Fruit fly (Drosophila melanogaster) whole organism, embryonic: ENCODE data around the gene CG12171.

Experiments
- ATbp ChIP-seq: fragments of 200-800 bp; sonication (Bioruptor generic); optimal IDR thresholded peaks from 2 replicates; lab custom pipeline; 2017; ENCODE audit warnings: missing biosample characterization, mild to moderate bottlenecking, missing genetic modification characterization, missing genetic modification reagents
- Ada2b ChIP-seq: fragments of 200-800 bp; sonication (Bioruptor generic); IDR thresholded peaks from 2 replicates; pipeline ENCODE4 v1.3.6; 2022; ENCODE audit warnings: missing biosample characterization, missing genetic modification characterization
- Antp ChIP-seq: fragments of 200-800 bp; sonication (Bioruptor generic); optimal IDR thresholded peaks from 3 replicates; lab custom pipeline; 2016; ENCODE audit warnings: missing biosample characterization, missing genetic modification characterization
- Bdp1 ChIP-seq: fragments of 200-800 bp; sonication (Bioruptor generic); optimal IDR thresholded peaks from 3 replicates; lab custom pipeline; 2016; ENCODE audit warnings: missing biosample characterization, missing genetic modification characterization
- CG1024 ChIP-seq: fragments of 200-800 bp; sonication (Bioruptor generic); IDR thresholded peaks from 2 replicates; pipeline ENCODE4 v1.3.6; 2022; ENCODE audit warnings: missing biosample characterization, missing genetic modification characterization
- CG10959 ChIP-seq: fragments of 200-800 bp; sonication (Bioruptor generic); IDR thresholded peaks from 2 replicates; pipeline ENCODE4 v1.3.6; 2022; ENCODE audit warnings: missing biosample characterization, missing genetic modification characterization
- CG11695 ChIP-seq: fragments of 200-800 bp; sonication (Bioruptor generic); IDR thresholded peaks from 3 replicates; pipeline ENCODE4 v1.3.6; 2022; ENCODE audit warnings: missing biosample characterization, missing genetic modification characterization
- CG12219 ChIP-seq: fragments of 200-800 bp; sonication (Bioruptor generic); optimal IDR thresholded peaks from 3 replicates; lab custom pipeline; 2018; ENCODE audit warnings: missing biosample characterization, mild to moderate bottlenecking, missing genetic modification characterization
- CG12942 ChIP-seq: fragments of 200-800 bp; sonication (Bioruptor generic); optimal IDR thresholded peaks from 3 replicates; lab custom pipeline; 2016; ENCODE audit warnings: missing biosample characterization, missing genetic modification characterization
- CG13287 ChIP-seq: fragments of 200-800 bp; sonication (Bioruptor generic); IDR thresholded peaks from 2 replicates; pipeline ENCODE4 v1.3.6; 2022; ENCODE audit warnings: missing biosample characterization, missing genetic modification characterization; ENCODE audit not compliant: partially characterized antibody
- CG13424 ChIP-seq: fragments of 200-800 bp; sonication (Bioruptor generic); optimal IDR thresholded peaks from 2 replicates; lab custom pipeline; 2019; ENCODE audit warnings: missing biosample characterization, mild to moderate bottlenecking, missing genetic modification characterization, moderate library complexity
- CG15073 ChIP-seq: fragments of 200-800 bp; sonication (Bioruptor generic); optimal IDR thresholded peaks from 2 replicates; lab custom pipeline; 2016; ENCODE audit warnings: missing biosample characterization, missing genetic modification characterization
- CG1602 ChIP-seq: fragments of 200-800 bp; sonication (Bioruptor generic); optimal IDR thresholded peaks from 3 replicates; lab custom pipeline; 2016; ENCODE audit warnings: missing biosample characterization, missing genetic modification characterization
- CG17186 ChIP-seq: fragments of 200-800 bp; sonication (Bioruptor generic); optimal IDR thresholded peaks from 3 replicates; lab custom pipeline; 2017; ENCODE audit warnings: missing biosample characterization, missing genetic modification reagents, missing genetic modification characterization
- CG18599 ChIP-seq: fragments of 200-800 bp; sonication (Bioruptor generic); optimal IDR thresholded peaks from 3 replicates; lab custom pipeline; 2017; ENCODE audit warnings: missing biosample characterization, missing genetic modification characterization, mild to moderate bottlenecking, moderate library complexity, missing genetic modification reagents
- CG30431 ChIP-seq: fragments of 200-800 bp; sonication (Bioruptor generic); optimal IDR thresholded peaks from 2 replicates; lab custom pipeline; 2017; ENCODE audit warnings: missing biosample characterization, missing genetic modification characterization
- CG3407 ChIP-seq: fragments of 200-800 bp; sonication (Bioruptor generic); optimal IDR thresholded peaks from 2 replicates; lab custom pipeline; 2018; ENCODE audit warnings: missing biosample characterization, mild to moderate bottlenecking, missing genetic modification characterization
- CG5245 ChIP-seq: fragments of 200-800 bp; sonication (Bioruptor generic); optimal IDR thresholded peaks from 3 replicates; lab custom pipeline; 2016; ENCODE audit warnings: missing biosample characterization, missing genetic modification characterization
- CG6272 ChIP-seq: fragments of 200-800 bp; sonication (Bioruptor generic); IDR thresholded peaks from 2 replicates; pipeline ENCODE4 v1.3.6; 2022; ENCODE audit warnings: missing biosample characterization, missing genetic modification characterization
- CG6791 ChIP-seq: fragments of 200-800 bp; sonication (Bioruptor generic); IDR thresholded peaks from 3 replicates; pipeline ENCODE4 v1.3.6; 2022; ENCODE audit warnings: missing biosample characterization, missing genetic modification characterization; ENCODE audit not compliant: partially characterized antibody
- CG6854 ChIP-seq: fragments of 200-800 bp; sonication (Bioruptor generic); optimal IDR thresholded peaks from 3 replicates; lab custom pipeline; 2017; ENCODE audit warnings: missing biosample characterization, mild to moderate bottlenecking, missing genetic modification characterization
- CG7271 ChIP-seq: fragments of 200-800 bp; sonication (Bioruptor generic); optimal IDR thresholded peaks from 2 replicates; lab custom pipeline; 2018; ENCODE audit warnings: missing biosample characterization, mild to moderate bottlenecking, missing genetic modification characterization, moderate library complexity
- CG8089 ChIP-seq: fragments of 200-800 bp; sonication (Bioruptor generic); optimal IDR thresholded peaks from 3 replicates; lab custom pipeline; 2016; ENCODE audit warnings: missing biosample characterization, missing genetic modification characterization
- CG8478 ChIP-seq: fragments of >200 bp; optimal IDR thresholded peaks from 2 replicates; lab custom pipeline; 2018
- Camta ChIP-seq: fragments of 200-800 bp; sonication (Bioruptor generic); optimal IDR thresholded peaks from 2 replicates; lab custom pipeline; 2016; ENCODE audit warnings: missing biosample characterization, missing genetic modification characterization
- Dp ChIP-seq: fragments of 200-800 bp; sonication (Bioruptor generic); optimal IDR thresholded peaks from 2 replicates; lab custom pipeline; 2018; ENCODE audit warnings: missing biosample characterization, mild to moderate bottlenecking, missing genetic modification characterization, moderate library complexity
- E2f1 ChIP-seq: fragments of 200-800 bp; sonication (Bioruptor generic); IDR thresholded peaks from 2 replicates; pipeline ENCODE4 v1.3.6; 2022; ENCODE audit warnings: missing biosample characterization, missing genetic modification characterization
- Hr78 ChIP-seq, 2 experiments: fragments of 200-800 bp in 1 of 2; fragments of >200 bp in 1 of 2; sonication (Bioruptor generic) in 1 of 2; optimal IDR thresholded peaks; 2 replicates each; lab custom pipeline; 2017 to 2019; ENCODE audit warnings: missing biosample characterization in 2 of 2, missing genetic modification characterization in 2 of 2, mild to moderate bottlenecking in 1 of 2, moderate library complexity in 1 of 2
- NFAT ChIP-seq: fragments of 200-800 bp; sonication (Bioruptor generic); IDR thresholded peaks from 2 replicates; pipeline ENCODE4 v1.3.6; 2022; ENCODE audit warnings: missing biosample characterization, missing genetic modification characterization
- Oaz ChIP-seq: fragments of 200-800 bp; sonication (Bioruptor generic); IDR thresholded peaks from 2 replicates; pipeline ENCODE4 v1.3.6; 2022; ENCODE audit warnings: missing biosample characterization, missing genetic modification characterization
- bowl ChIP-seq: fragments of 200-800 bp; sonication (Bioruptor generic); IDR thresholded peaks from 2 replicates; pipeline ENCODE4 v1.3.6; 2022; ENCODE audit warnings: missing biosample characterization, missing genetic modification characterization
- cato ChIP-seq: fragments of 200-800 bp; sonication (Bioruptor generic); optimal IDR thresholded peaks from 2 replicates; lab custom pipeline; 2016; ENCODE audit warnings: missing biosample characterization, missing genetic modification characterization, borderline replicate concordance
- cg ChIP-seq: fragments of 200-800 bp; sonication (Bioruptor generic); optimal IDR thresholded peaks from 3 replicates; lab custom pipeline; 2019; ENCODE audit warnings: missing biosample characterization, mild to moderate bottlenecking, missing genetic modification characterization, moderate library complexity
- chm ChIP-seq: fragments of 200-800 bp; sonication (Bioruptor generic); IDR thresholded peaks from 2 replicates; pipeline ENCODE4 v1.3.6; 2022; ENCODE audit warnings: missing biosample characterization, missing genetic modification characterization
- ci ChIP-seq: fragments of 200-800 bp; sonication (Bioruptor generic); IDR thresholded peaks from 3 replicates; pipeline ENCODE4 v1.3.6; 2022; ENCODE audit warnings: missing biosample characterization, missing genetic modification characterization
- ems ChIP-seq: fragments of 200-800 bp; sonication (Bioruptor generic); optimal IDR thresholded peaks from 3 replicates; lab custom pipeline; 2016; ENCODE audit warnings: missing biosample characterization, missing genetic modification characterization
- fd64A ChIP-seq: fragments of 200-800 bp; sonication (Bioruptor generic); optimal IDR thresholded peaks from 3 replicates; lab custom pipeline; 2018; ENCODE audit warnings: missing biosample characterization, mild to moderate bottlenecking, missing genetic modification characterization
- ham ChIP-seq: fragments of 200-800 bp; sonication (Bioruptor generic); IDR thresholded peaks from 2 replicates; pipeline ENCODE4 v1.3.6; 2022; ENCODE audit warnings: missing biosample characterization, missing genetic modification characterization
- hb ChIP-seq: fragments of 200-800 bp; sonication (Bioruptor generic); IDR thresholded peaks from 3 replicates; pipeline ENCODE4 v1.3.6; 2022; ENCODE audit warnings: missing biosample characterization, missing genetic modification characterization; ENCODE audit not compliant: partially characterized antibody
- her ChIP-seq: fragments of 200-800 bp; sonication (Bioruptor generic); optimal IDR thresholded peaks from 2 replicates; lab custom pipeline; 2016; ENCODE audit warnings: missing biosample characterization, missing genetic modification characterization
- insv ChIP-seq, 2 experiments: fragments of 200-800 bp; sonication (Bioruptor generic); optimal IDR thresholded peaks; 3 replicates each; lab custom pipeline; 2016 to 2018; ENCODE audit warnings: missing biosample characterization in 2 of 2, missing genetic modification characterization in 2 of 2
- nerfin-1 ChIP-seq: fragments of 200-800 bp; sonication (Bioruptor generic); optimal IDR thresholded peaks from 3 replicates; lab custom pipeline; 2019; ENCODE audit warnings: missing biosample characterization, mild to moderate bottlenecking, missing genetic modification characterization, moderate library complexity
- nom ChIP-seq: fragments of 200-800 bp; sonication (Bioruptor generic); optimal IDR thresholded peaks from 2 replicates; lab custom pipeline; 2017; ENCODE audit warnings: missing biosample characterization, missing genetic modification characterization, mild to moderate bottlenecking, moderate library complexity, missing genetic modification reagents
- otp ChIP-seq: fragments of 200-800 bp; sonication (Bioruptor generic); IDR thresholded peaks from 3 replicates; pipeline ENCODE4, ENCODE4 v1.3.6; 2022; ENCODE audit warnings: missing biosample characterization, missing genetic modification characterization
- ranshi ChIP-seq: fragments of 200-800 bp; sonication (Bioruptor generic); IDR thresholded peaks from 2 replicates; pipeline ENCODE4 v1.3.6; 2022; ENCODE audit warnings: missing biosample characterization, missing genetic modification characterization
- so ChIP-seq: fragments of 200-800 bp; sonication (Bioruptor generic); IDR thresholded peaks from 3 replicates; pipeline ENCODE4 v1.3.6; 2022; ENCODE audit warnings: missing biosample characterization, missing genetic modification characterization
- sr ChIP-seq: fragments of 200-800 bp; sonication (Bioruptor generic); IDR thresholded peaks from 3 replicates; pipeline ENCODE4 v1.3.6; 2022; ENCODE audit warnings: missing biosample characterization, missing genetic modification characterization
- tll ChIP-seq, 2 experiments: fragments of 200-800 bp in 1 of 2; fragments of >200 bp in 1 of 2; sonication (Bioruptor generic) in 1 of 2; optimal IDR thresholded peaks; 2 replicates each; lab custom pipeline; 2017 to 2019; ENCODE audit warnings: missing biosample characterization in 2 of 2, missing genetic modification characterization in 2 of 2, mild to moderate bottlenecking in 1 of 2, moderate library complexity in 1 of 2
- twi ChIP-seq: fragments of 200-800 bp; optimal IDR thresholded peaks from 2 replicates; lab custom pipeline; 2019; ENCODE audit warnings: missing biosample characterization, mild to moderate bottlenecking, missing genetic modification characterization, moderate library complexity
- wek ChIP-seq: fragments of 200-800 bp; sonication (Bioruptor generic); optimal IDR thresholded peaks from 3 replicates; lab custom pipeline; 2018; ENCODE audit warnings: missing biosample characterization, mild to moderate bottlenecking, missing genetic modification characterization, moderate library complexity
- zen2 ChIP-seq: fragments of 200-800 bp; sonication (Bioruptor generic); IDR thresholded peaks from 3 replicates; pipeline ENCODE4 v1.3.6; 2022; ENCODE audit warnings: missing biosample characterization, missing genetic modification characterization; ENCODE audit not compliant: partially characterized antibody

CG12171 gene

dm6 chr3R:5591398-5591853 lies 42.0 kb upstream of the CG12171 start, which contains the start of the genes noi and Vha26 (continued):
- TF ChIP-seq CG3407 (GFP tag; lab: Kevin White, UChicago): no peak
- peak; percentile 78 for TF ChIP-seq CG17186 (GFP tag; lab: Kevin White, UChicago)
- no peak for TF ChIP-seq fd64A
- no peak for TF ChIP-seq chm (GFP tag; lab: Robert Waterston, UW)
- peak; percentile 59; the same call in 1 of the 3 replicates for TF ChIP-seq hb (GFP tag; lab: Robert Waterston, UW)
- TF ChIP-seq otp (GFP tag; lab: Robert Waterston, UW): no peak
- peak; percentile 56 for TF ChIP-seq cg (GFP tag; lab: Kevin White, UChicago)
- peak; percentile 32 for TF ChIP-seq Dp (GFP tag; lab: Kevin White, UChicago)
- TF ChIP-seq cato: no peak
- no peak for TF ChIP-seq CG11695
- no peak for TF ChIP-seq CG12219 (GFP tag; lab: Kevin White, UChicago)
- TF ChIP-seq CG8478 (lab: Kevin White, UChicago): no peak
- TF ChIP-seq CG10959 (GFP tag; lab: Robert Waterston, UW): no peak
- no peak for TF ChIP-seq sr
- no peak for TF ChIP-seq Oaz (GFP tag; lab: Robert Waterston, UW)
- TF ChIP-seq Hr78 (GFP tag; optimal IDR thresholded peaks at IDR 0.05; lab: Kevin White, UChicago): peak in 1 of 2 experiments; percentile 54
- TF ChIP-seq Ada2b (GFP tag; lab: Robert Waterston, UW): no peak
- TF ChIP-seq insv (GFP tag; optimal IDR thresholded peaks at IDR 0.05; lab: Kevin White, UChicago): no peak
- peak; percentile 23; the same call in 1 of the 3 replicates for TF ChIP-seq ci (GFP tag; lab: Robert Waterston, UW)
- no peak for TF ChIP-seq Antp (GFP tag; lab: Kevin White, UChicago)
- TF ChIP-seq CG13424 (tag; lab: Kevin White, UChicago): peak; percentile 63
- no peak for TF ChIP-seq CG18599 (GFP tag; lab: Kevin White, UChicago)
- no peak for TF ChIP-seq wek (GFP tag; lab: Kevin White, UChicago)
- TF ChIP-seq Camta (GFP tag; lab: Kevin White, UChicago): no peak
- no peak for TF ChIP-seq CG15073
- TF ChIP-seq CG5245 (GFP tag; lab: Kevin White, UChicago): no peak
- no peak for TF ChIP-seq ATbp (GFP tag; lab: Kevin White, UChicago)
- TF ChIP-seq zen2 (GFP tag; lab: Robert Waterston, UW): no peak
- TF ChIP-seq CG1024 (GFP tag; lab: Robert Waterston, UW): peak; percentile 74
- TF ChIP-seq nom (GFP tag; lab: Kevin White, UChicago): no peak
- TF ChIP-seq ranshi (GFP tag; lab: Robert Waterston, UW): no peak
- TF ChIP-seq Bdp1 (GFP tag; lab: Kevin White, UChicago): peak; percentile 35
- no peak for TF ChIP-seq her (GFP tag; lab: Kevin White, UChicago)
- TF ChIP-seq CG12942 (GFP tag; lab: Kevin White, UChicago): no peak
- no peak for TF ChIP-seq ham (GFP tag; lab: Robert Waterston, UW)
- TF ChIP-seq CG1602 (GFP tag; lab: Kevin White, UChicago): no peak
- TF ChIP-seq NFAT: no peak
- no peak for TF ChIP-seq ems (GFP tag; lab: Kevin White, UChicago)
- no peak; the same call in none of the 2 replicates for TF ChIP-seq CG13287
- TF ChIP-seq nerfin-1 (tag; lab: Kevin White, UChicago): peak; percentile 15
- no peak for TF ChIP-seq bowl (GFP tag; lab: Robert Waterston, UW)
- TF ChIP-seq tll (GFP tag; optimal IDR thresholded peaks at IDR 0.05; lab: Kevin White, UChicago): peak in 1 of 2 experiments; percentile 33
- no peak for TF ChIP-seq CG7271 (tag; lab: Kevin White, UChicago)
- TF ChIP-seq CG6272 (GFP tag; lab: Robert Waterston, UW): no peak
- no peak for TF ChIP-seq so (GFP tag; lab: Robert Waterston, UW)
- TF ChIP-seq CG6854 (GFP tag; lab: Kevin White, UChicago): no peak
- no peak for TF ChIP-seq E2f1 (GFP tag; lab: Robert Waterston, UW)
- peak; percentile 55; the same call in 1 of the 3 replicates for TF ChIP-seq CG6791 (GFP tag; lab: Robert Waterston, UW)
- no peak for TF ChIP-seq CG8089 (GFP tag; lab: Kevin White, UChicago)
- peak; percentile 45 for TF ChIP-seq twi (tag; lab: Kevin White, UChicago)
- TF ChIP-seq CG30431: no peak
